Worm (Caenorhabditis elegans) whole organism, early embryonic: ENCODE results near the gene cwp-5.

Source experiments
- B0310.2 ChIP-seq: sonication (generic microtip); optimal IDR thresholded peaks from 2 replicates; lab custom pipeline; 2016; ENCODE audit warnings: mild to moderate bottlenecking, missing genetic modification characterization, missing compliant biosample characterization
- F13C5.2 ChIP-seq: sonication (generic microtip); optimal IDR thresholded peaks from 2 replicates; lab custom pipeline; 2017; ENCODE audit warnings: mild to moderate bottlenecking, missing genetic modification characterization, inconsistent platforms, missing compliant biosample characterization
- aly-1 ChIP-seq: sonication (generic microtip); optimal IDR thresholded peaks from 2 replicates; lab custom pipeline; 2016; ENCODE audit warnings: missing genetic modification characterization, missing compliant biosample characterization
- ama-1 ChIP-seq: fragments of 150-350 bp; optimal IDR thresholded peaks from 2 replicates; lab custom pipeline; 2014
- ceh-13 ChIP-seq: fragments of 200-800 bp; sonication (Bioruptor generic); optimal IDR thresholded peaks from 2 replicates; lab custom pipeline; 2018; ENCODE audit warnings: mild to moderate bottlenecking, missing genetic modification characterization, missing compliant biosample characterization
- ceh-36 ChIP-seq: sonication (generic microtip); optimal IDR thresholded peaks from 2 replicates; lab custom pipeline; 2016; ENCODE audit warnings: missing genetic modification characterization, inconsistent platforms, missing compliant biosample characterization
- ets-7 ChIP-seq: sonication (generic microtip); optimal IDR thresholded peaks from 2 replicates; lab custom pipeline; 2016; ENCODE audit warnings: missing genotype, missing genetic modification characterization, missing compliant biosample characterization
- flt-1 ChIP-seq: fragments of 200-800 bp; sonication (Bioruptor generic); IDR thresholded peaks from 2 replicates; pipeline ENCODE4 v1.3.6; 2022; ENCODE audit warnings: missing genetic modification characterization, missing compliant biosample characterization
- hmbx-1 ChIP-seq: sonication (generic microtip); optimal IDR thresholded peaks from 2 replicates; lab custom pipeline; 2016; ENCODE audit warnings: mild to moderate bottlenecking, missing genetic modification characterization, missing compliant biosample characterization
- hmg-4 ChIP-seq: fragments of 200-800 bp; sonication (Bioruptor generic); optimal IDR thresholded peaks from 2 replicates; lab custom pipeline; 2018; ENCODE audit warnings: mild to moderate bottlenecking, missing genetic modification characterization, missing compliant biosample characterization
- hnd-1 ChIP-seq: sonication (generic microtip); optimal IDR thresholded peaks from 2 replicates; lab custom pipeline; 2016; ENCODE audit warnings: missing genetic modification characterization, missing compliant biosample characterization
- pes-1 ChIP-seq: fragments of 200-800 bp; sonication (Bioruptor generic); IDR thresholded peaks from 2 replicates; pipeline ENCODE4 v1.3.6; 2022; ENCODE audit warnings: missing genetic modification reagents, missing genetic modification characterization, missing compliant biosample characterization
- scrt-1 ChIP-seq: fragments of 200-800 bp; sonication (Bioruptor generic); IDR thresholded peaks from 2 replicates; pipeline ENCODE4 v1.3.6; 2022; ENCODE audit warnings: missing genetic modification characterization, missing compliant biosample characterization
- sea-1 ChIP-seq: fragments of 200-800 bp; sonication (Bioruptor generic); conservative IDR thresholded peaks from 2 replicates; pipeline ENCODE4 v1.3.6; 2022; ENCODE audit warnings: missing genetic modification characterization, missing compliant biosample characterization
- tbx-11 ChIP-seq: fragments of 200-800 bp; sonication (Bioruptor generic); IDR thresholded peaks from 2 replicates; pipeline ENCODE4 v1.3.6; 2022; ENCODE audit warnings: missing genetic modification characterization, missing compliant biosample characterization
- tbx-37 ChIP-seq: fragments of 200-800 bp; sonication (Bioruptor generic); conservative IDR thresholded peaks from 2 replicates; pipeline ENCODE4 v1.3.6; 2022; ENCODE audit warnings: missing genetic modification reagents, missing genetic modification characterization, missing compliant biosample characterization
- tra-4 ChIP-seq: sonication (generic microtip); optimal IDR thresholded peaks from 2 replicates; lab custom pipeline; 2017; ENCODE audit warnings: missing genetic modification characterization, missing compliant biosample characterization

Gene cwp-5

DNA sequence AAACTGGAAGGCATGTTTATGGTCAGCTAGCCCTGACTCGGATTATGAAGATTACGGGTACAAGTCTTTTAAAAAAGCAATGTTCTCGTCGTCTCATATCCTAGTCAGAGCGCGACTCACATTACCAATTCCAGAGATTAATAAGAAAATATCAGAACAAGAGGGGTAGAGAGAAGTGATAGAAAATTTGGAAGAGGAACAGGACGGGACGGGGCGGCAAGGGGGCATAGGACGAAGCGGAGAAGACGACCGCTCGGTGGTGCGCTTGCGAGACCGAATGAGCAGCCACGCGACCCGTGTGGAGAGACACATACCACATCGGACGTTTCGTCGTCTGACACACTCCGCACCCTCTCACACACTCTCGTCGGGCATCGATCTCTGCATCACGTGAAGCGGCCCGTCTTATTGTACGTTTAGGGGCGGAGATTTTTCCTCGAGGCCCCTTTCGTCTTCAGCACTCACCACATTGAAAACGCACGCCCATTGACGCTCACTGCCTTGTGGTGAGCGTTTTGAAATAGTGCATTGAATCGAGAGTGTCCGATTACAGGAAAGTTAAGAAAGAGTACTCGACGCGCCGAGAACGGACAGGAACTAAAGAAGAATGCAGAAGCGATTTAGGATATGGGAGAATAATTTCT is 44.7 kb downstream of the cwp-5 start:
- peak; percentile 83 for TF ChIP-seq F13C5.2 (tag; lab: Kevin White, UChicago)
- no peak for TF ChIP-seq aly-1 (tag; lab: Kevin White, UChicago)
- peak; percentile 26 for TF ChIP-seq ets-7 (tag; lab: Kevin White, UChicago)
- peak; percentile 89 for TF ChIP-seq hmg-4 (GFP tag; lab: Kevin White, UChicago)
- peak; percentile 40 for TF ChIP-seq flt-1 (GFP tag; lab: Robert Waterston, UW)
- peak; percentile 76 for TF ChIP-seq pes-1 (GFP tag; lab: Robert Waterston, UW)
- TF ChIP-seq scrt-1 (GFP tag; lab: Robert Waterston, UW), result peak; percentile 61; the same call in 1 of the 2 replicates
- peak; percentile 55 for TF ChIP-seq B0310.2 (tag; lab: Kevin White, UChicago)
- TF ChIP-seq ceh-13 (GFP tag; lab: Kevin White, UChicago), result no peak
- TF ChIP-seq ceh-36 (tag; lab: Kevin White, UChicago), result peak; percentile 82
- peak; percentile 68 for TF ChIP-seq tra-4 (tag; lab: Kevin White, UChicago)
- TF ChIP-seq hmbx-1, result peak; percentile 13
- TF ChIP-seq tbx-37 (GFP tag; lab: Robert Waterston, UW), result no peak
- 0 out of 2 replicates have a peak, but pooled peaks have one; percentile 27 for TF ChIP-seq sea-1 (GFP tag; lab: Robert Waterston, UW)
- TF ChIP-seq hnd-1 (tag; lab: Kevin White, UChicago), result no peak
- peak; percentile 90 for TF ChIP-seq ama-1 (lab: Kevin White, UChicago)
- TF ChIP-seq tbx-11 (GFP tag; lab: Robert Waterston, UW), result no peak

DNA sequence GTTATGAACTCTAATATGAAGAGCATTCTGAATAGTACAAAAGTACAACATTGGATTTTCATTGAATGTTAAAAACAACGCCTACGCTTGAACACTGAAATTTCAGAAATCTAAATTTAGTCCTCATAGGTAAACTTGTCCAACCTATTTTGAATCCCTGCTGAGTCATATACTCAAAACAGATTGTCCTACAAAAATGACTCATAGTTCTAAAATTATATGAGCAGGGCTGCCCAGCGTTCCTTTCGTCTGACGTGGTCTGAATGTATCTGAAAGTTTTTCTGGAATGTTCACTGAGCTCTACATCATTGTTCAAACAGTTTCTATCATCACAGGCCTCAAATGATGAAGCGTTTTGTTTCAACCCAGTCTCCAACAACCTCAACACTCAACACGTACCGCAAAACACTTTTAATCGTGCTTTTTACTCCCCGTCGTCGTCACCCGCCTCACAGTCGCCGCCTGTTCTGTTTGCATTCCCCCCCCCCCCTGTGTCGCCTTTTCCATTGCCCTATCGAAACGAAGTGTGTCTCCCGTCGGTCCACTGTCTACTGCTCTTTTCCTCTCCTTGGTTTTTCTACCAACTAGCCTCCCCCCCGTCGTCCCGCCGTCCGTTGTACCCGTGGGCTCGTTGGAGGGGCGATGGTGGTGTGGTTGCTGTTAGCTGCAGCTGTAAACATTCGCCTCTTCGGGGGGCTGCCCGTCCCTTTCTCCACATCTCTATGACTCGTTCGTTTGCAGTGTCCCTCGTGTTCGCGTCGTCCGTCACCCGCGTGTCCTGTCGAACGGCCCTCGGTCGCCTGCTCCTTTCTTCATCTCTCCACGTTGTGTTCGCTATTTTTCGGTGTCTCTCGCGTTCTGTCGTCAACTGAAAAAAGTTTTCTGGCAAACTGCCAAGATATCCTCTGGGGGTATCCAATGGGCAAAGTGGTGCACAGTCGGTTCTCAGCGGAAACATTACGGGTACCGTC is 45.7 kb downstream of the cwp-5 start:
- TF ChIP-seq ama-1 (lab: Kevin White, UChicago) (no peak), hmg-4 (GFP tag; lab: Kevin White, UChicago) (peak; percentile 92), B0310.2 (tag; lab: Kevin White, UChicago) (no peak), sea-1 (GFP tag; lab: Robert Waterston, UW) (0 out of 2 replicates have a peak, but pooled peaks have one; percentile 49), scrt-1 (GFP tag; lab: Robert Waterston, UW) (peak; percentile 55; the same call in 1 of the 2 replicates), tra-4 (tag; lab: Kevin White, UChicago) (no peak), aly-1 (tag; lab: Kevin White, UChicago) (peak; percentile 50), ceh-13 (GFP tag; lab: Kevin White, UChicago) (no peak), tbx-11 (GFP tag; lab: Robert Waterston, UW) (no peak), flt-1 (GFP tag; lab: Robert Waterston, UW) (no peak), ceh-36 (tag; lab: Kevin White, UChicago) (peak; percentile 3), hmbx-1 (no peak), pes-1 (GFP tag; lab: Robert Waterston, UW) (peak; percentile 44; the same call in 1 of the 2 replicates), F13C5.2 (tag; lab: Kevin White, UChicago) (peak; percentile 41), hnd-1 (tag; lab: Kevin White, UChicago) (no peak), tbx-37 (GFP tag; lab: Robert Waterston, UW) (0 out of 2 replicates have a peak, but pooled peaks have one; percentile 6), ets-7 (tag; lab: Kevin White, UChicago) (peak; percentile 11)

ce11 chrX:13143236-13143635 is 46.5 kb downstream of the cwp-5 start:
- TF ChIP-seq ceh-36 (tag; lab: Kevin White, UChicago) (no peak), sea-1 (GFP tag; lab: Robert Waterston, UW) (no peak), tbx-11 (GFP tag; lab: Robert Waterston, UW) (no peak), hmg-4 (GFP tag; lab: Kevin White, UChicago) (peak; percentile 80)

DNA sequence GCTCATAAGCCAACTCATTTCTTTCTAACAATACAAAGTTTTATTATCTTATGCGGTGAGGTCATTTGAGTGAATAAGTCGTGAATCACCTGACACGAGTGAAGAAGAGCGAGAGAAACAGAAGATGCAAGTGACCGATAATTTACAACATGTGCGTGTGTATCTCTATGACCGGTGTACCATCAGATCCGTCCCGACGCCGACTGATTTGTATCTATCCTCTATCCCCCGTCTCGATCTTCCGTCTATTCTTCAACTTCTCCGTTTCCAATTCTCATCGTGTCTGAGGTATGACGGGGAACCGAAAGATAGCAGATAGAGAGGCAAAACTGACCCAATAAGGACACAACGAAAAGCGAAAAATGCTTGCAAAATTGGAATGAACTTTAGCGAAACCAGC is 48.3 kb downstream of the cwp-5 start, which contains the start of gene F09A5.3:
Gene F09A5.3, plus strand, starts transcription at position 162 of the 400 bp plus-strand sequence.
- TF ChIP-seq hmbx-1, result no peak
- TF ChIP-seq tbx-11 (GFP tag; lab: Robert Waterston, UW), result no peak
- TF ChIP-seq B0310.2 (tag; lab: Kevin White, UChicago), result no peak
- TF ChIP-seq ets-7 (tag; lab: Kevin White, UChicago), result no peak
- TF ChIP-seq ceh-13 (GFP tag; lab: Kevin White, UChicago), result no peak

DNA sequence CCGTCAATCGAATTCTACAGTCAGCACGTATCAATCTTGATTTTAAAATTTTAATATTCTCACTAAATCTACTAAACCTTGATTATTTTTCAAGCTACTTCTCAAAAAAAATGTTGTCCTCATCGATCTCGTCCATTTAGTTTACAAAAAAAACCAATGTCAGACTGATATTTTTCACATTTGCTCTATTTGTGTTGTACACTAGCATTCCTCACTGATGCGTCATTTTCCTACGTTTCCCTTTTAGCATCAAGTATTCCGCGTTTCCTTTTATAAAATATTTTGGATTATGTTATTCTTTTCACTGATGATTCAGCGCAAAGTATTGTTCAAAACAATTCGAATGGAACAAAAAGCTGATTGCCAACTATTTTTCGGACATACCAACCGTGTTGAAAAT is 50.3 kb downstream of the cwp-5 start, which contains the start of gene ttr-34:
Gene ttr-34, plus strand, starts transcription at position 301 of the 400 bp plus-strand sequence.
- no peak for TF ChIP-seq hmg-4 (GFP tag; lab: Kevin White, UChicago)
- no peak for TF ChIP-seq aly-1 (tag; lab: Kevin White, UChicago)
- TF ChIP-seq ama-1 (lab: Kevin White, UChicago), result no peak
- TF ChIP-seq tbx-37 (GFP tag; lab: Robert Waterston, UW), result no peak
- no peak for TF ChIP-seq tra-4 (tag; lab: Kevin White, UChicago)

DNA sequence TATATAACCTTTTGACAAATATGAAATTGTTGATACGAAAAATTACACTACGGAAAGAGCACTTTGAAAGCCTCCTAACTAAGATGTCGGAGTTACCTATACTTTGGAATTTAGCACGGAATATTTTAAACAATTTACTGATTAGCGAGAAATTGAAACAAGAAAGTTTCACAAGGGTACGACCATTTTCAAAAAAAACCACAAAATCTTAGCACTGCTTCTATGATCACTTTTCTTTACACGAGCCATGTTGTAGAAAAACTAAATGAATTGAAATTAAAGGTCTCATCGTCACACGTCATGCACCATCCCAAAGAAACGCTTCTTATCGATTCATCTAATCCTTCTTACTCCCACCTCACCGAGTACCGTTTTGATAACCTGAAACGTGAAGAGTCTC is 55.0 kb downstream of the cwp-5 start, which contains the start of gene F09A5.2:
Gene F09A5.2, plus strand, starts transcription at position 301 of the 400 bp plus-strand sequence.
- TF ChIP-seq ceh-13 (GFP tag; lab: Kevin White, UChicago) (no peak), flt-1 (GFP tag; lab: Robert Waterston, UW) (no peak), tbx-37 (GFP tag; lab: Robert Waterston, UW) (no peak), ceh-36 (tag; lab: Kevin White, UChicago) (no peak), tbx-11 (GFP tag; lab: Robert Waterston, UW) (no peak), hnd-1 (tag; lab: Kevin White, UChicago) (no peak), ama-1 (lab: Kevin White, UChicago) (no peak), hmg-4 (GFP tag; lab: Kevin White, UChicago) (no peak), B0310.2 (tag; lab: Kevin White, UChicago) (no peak), ets-7 (tag; lab: Kevin White, UChicago) (no peak), pes-1 (GFP tag; lab: Robert Waterston, UW) (no peak), scrt-1 (GFP tag; lab: Robert Waterston, UW) (no peak), tra-4 (tag; lab: Kevin White, UChicago) (no peak), hmbx-1 (no peak), aly-1 (tag; lab: Kevin White, UChicago) (no peak), F13C5.2 (tag; lab: Kevin White, UChicago) (no peak)
